Worm (Caenorhabditis elegans): Measurements from ENCODE around the gene Y15E3A.4.

ce11 chrX:15325709-15326108 is 5.1 kb upstream of the Y15E3A.4 start, which contains the start of gene Y15E3A.3:
- TF ChIP-seq T22C8.4 (GFP tag; IDR thresholded peaks at IDR 0.05): no peak
- no peak for TF ChIP-seq flt-1 (GFP tag; IDR thresholded peaks at IDR 0.05)
- no peak for TF ChIP-seq ztf-29 (GFP tag; IDR thresholded peaks at IDR 0.05)
- no peak for TF ChIP-seq ref-1 (GFP tag; conservative IDR thresholded peaks at IDR 0.05)
- TF ChIP-seq tab-1 (GFP tag; IDR thresholded peaks at IDR 0.05): no peak
- no peak for TF ChIP-seq med-1 (GFP tag; optimal IDR thresholded peaks at IDR 0.05; ENCODE audit: insufficient read depth)
- no peak for TF ChIP-seq cog-1 (tag; optimal IDR thresholded peaks at IDR 0.05)
- TF ChIP-seq klf-2 (GFP tag; conservative IDR thresholded peaks at IDR 0.05): no peak

Measured in whole organism, midembryonic.